Worm (Caenorhabditis elegans): Measurements from ENCODE around the gene F17E9.18.

F17E9.18 gene

ce11 chrIV:8359716-8360407 lies 12.9 kb upstream of the F17E9.18 start, which contains the start of gene D2096.5:
D2096.5 (minus strand) TSS chrIV:8359766.
- TF ChIP-seq hmg-1.2 (GFP tag; IDR thresholded peaks at IDR 0.05) (peak; percentile 93), cebp-1 (GFP tag; IDR thresholded peaks at IDR 0.05) (no peak), cebp-1 (tag; optimal IDR thresholded peaks at IDR 0.05) (no peak), snpc-1.3 (tag; optimal IDR thresholded peaks at IDR 0.05; ENCODE audit: insufficient read depth) (peak; percentile 30)

- TF ChIP-seq egl-44 (GFP tag; IDR thresholded peaks at IDR 0.05), result no peak
- TF ChIP-seq lin-40 (tag; optimal IDR thresholded peaks at IDR 0.05), result no peak
- TF ChIP-seq F55B11.4 (tag; optimal IDR thresholded peaks at IDR 0.05; ENCODE audit: borderline replicate concordance, insufficient read depth), result no peak
- TF ChIP-seq cebp-1 (GFP tag; IDR thresholded peaks at IDR 0.05), result no peak
- no peak for TF ChIP-seq cebp-1 (tag; optimal IDR thresholded peaks at IDR 0.05)
- no peak for TF ChIP-seq ccch-3 (GFP tag; optimal IDR thresholded peaks at IDR 0.05)
- no peak for TF ChIP-seq lin-35 (GFP tag; optimal IDR thresholded peaks at IDR 0.05)
- TF ChIP-seq lsy-27 (tag; optimal IDR thresholded peaks at IDR 0.05; ENCODE audit: borderline replicate concordance, insufficient read depth), result no peak
- TF ChIP-seq akir-1 (GFP tag; optimal IDR thresholded peaks at IDR 0.05), result no peak
Measured at ce11 chrIV:8358492-8358891, 11.5 kb upstream of the F17E9.18 start, which contains the start of gene D2096.13. D2096.13 (minus strand) TSS chrIV:8358592.

- TF ChIP-seq mxl-1 (tag; optimal IDR thresholded peaks at IDR 0.05), result no peak
- no peak for TF ChIP-seq hrde-1 (tag; optimal IDR thresholded peaks at IDR 0.05; ENCODE audit: borderline replicate concordance)
- no peak for TF ChIP-seq efl-1 (GFP tag; optimal IDR thresholded peaks at IDR 0.05)
- peak; percentile 84 for TF ChIP-seq zfh-2 (GFP tag; conservative IDR thresholded peaks at IDR 0.05)
Measured at ce11 chrIV:8357299-8357698, 10.3 kb upstream of the F17E9.18 start.

- TF ChIP-seq dpff-1 (tag; optimal IDR thresholded peaks at IDR 0.05), result no peak
- TF ChIP-seq F57A8.1 (GFP tag; optimal IDR thresholded peaks at IDR 0.05), result no peak
- TF ChIP-seq fkh-3 (tag; optimal IDR thresholded peaks at IDR 0.05), result no peak
- TF ChIP-seq ama-1 (optimal IDR thresholded peaks at IDR 0.05), result no peak
- TF ChIP-seq ama-1 (GFP tag; optimal IDR thresholded peaks at IDR 0.05), result no peak
- TF ChIP-seq ZK185.1 (tag; optimal IDR thresholded peaks at IDR 0.05; ENCODE audit: poor library complexity, severe bottlenecking), result no peak
- TF ChIP-seq madf-6 (GFP tag; IDR thresholded peaks at IDR 0.05), result no peak
- TF ChIP-seq ceh-58 (GFP tag; IDR thresholded peaks at IDR 0.05), result no peak
- no peak for TF ChIP-seq K12H6.12 (tag; optimal IDR thresholded peaks at IDR 0.05)
- TF ChIP-seq ceh-79 (tag; optimal IDR thresholded peaks at IDR 0.05), result no peak
- no peak for TF ChIP-seq madf-10 (tag; optimal IDR thresholded peaks at IDR 0.05)
- TF ChIP-seq nfya-1 (tag; optimal IDR thresholded peaks at IDR 0.05; ENCODE audit: borderline replicate concordance, insufficient read depth), result no peak
- no peak for TF ChIP-seq dox-1 (GFP tag; IDR thresholded peaks at IDR 0.05)
- no peak for TF ChIP-seq T26A5.8 (tag; optimal IDR thresholded peaks at IDR 0.05)
- TF ChIP-seq C06A6.2 (GFP tag; conservative IDR thresholded peaks at IDR 0.05), result no peak
- no peak for TF ChIP-seq ztf-3 (GFP tag; optimal IDR thresholded peaks at IDR 0.05)
- TF ChIP-seq B0035.1 (tag; optimal IDR thresholded peaks at IDR 0.05), result no peak
- no peak for TF ChIP-seq pha-4 (tag; optimal IDR thresholded peaks at IDR 0.05)
- no peak for TF ChIP-seq sdz-38 (tag; optimal IDR thresholded peaks at IDR 0.05)
- TF ChIP-seq tbx-9 (tag; optimal IDR thresholded peaks at IDR 0.05; ENCODE audit: borderline replicate concordance), result no peak
Measured at ce11 chrIV:8355592-8355991, 8.6 kb upstream of the F17E9.18 start, which contains the start of the genes F17E9.2 and col-116. F17E9.2 (plus strand) TSS chrIV:8355892. col-116 (plus strand) TSS chrIV:8355906.

Data from whole organism, young adult.